Worm (Caenorhabditis elegans) whole organism, young adult: ENCODE measurements around the gene srh-34.

Source experiments
- B0035.1 ChIP-seq: sonication (generic microtip); optimal IDR thresholded peaks from 2 replicates; lab custom pipeline; 2016; ENCODE audit warnings: missing genetic modification characterization, mild to moderate bottlenecking, missing compliant biosample characterization, missing genotype, missing genetic modification reagents
- F37B4.10 ChIP-seq: fragments of 200-800 bp; sonication (Bioruptor generic); IDR thresholded peaks from 2 replicates; pipeline ENCODE4 v1.3.6; 2022; ENCODE audit warnings: missing genetic modification characterization, missing compliant biosample characterization
- Y67H2A.10 ChIP-seq: fragments of 200-800 bp; sonication (Bioruptor generic); conservative IDR thresholded peaks from 2 replicates; pipeline ENCODE4 v1.3.6; 2022; ENCODE audit warnings: missing genetic modification reagents, missing genetic modification characterization, missing compliant biosample characterization
- akir-1 ChIP-seq: fragments of 200-800 bp; sonication (Bioruptor generic); optimal IDR thresholded peaks from 2 replicates; lab custom pipeline; 2018; ENCODE audit warnings: mild to moderate bottlenecking, missing genetic modification characterization, moderate library complexity, missing compliant biosample characterization
- ama-1 ChIP-seq, 3 experiments: fragments of 150-350 bp in 1 of 3; sonication (generic microtip) in 2 of 3; optimal IDR thresholded peaks; 2 replicates each; lab custom pipeline; 2014 to 2018; ENCODE audit warnings: missing biosample characterization in 2 of 3, missing genetic modification characterization in 2 of 3, missing genetic modification reagents in 2 of 3
- madf-6 ChIP-seq: fragments of 200-800 bp; sonication (Bioruptor generic); IDR thresholded peaks from 2 replicates; pipeline ENCODE4 v1.3.6; 2022; ENCODE audit warnings: missing genetic modification reagents, missing genetic modification characterization, missing compliant biosample characterization
- snpc-1.3 ChIP-seq: sonication (generic microtip); optimal IDR thresholded peaks from 2 replicates; lab custom pipeline; 2017; ENCODE audit warnings: missing genetic modification characterization, mild to moderate bottlenecking, missing compliant biosample characterization, antibody characterized with exemption, moderate library complexity, missing genotype, missing genetic modification reagents; ENCODE audit not compliant: insufficient read depth
- ztf-3 ChIP-seq: fragments of 200-800 bp; sonication (Bioruptor generic); optimal IDR thresholded peaks from 2 replicates; lab custom pipeline; 2018; ENCODE audit warnings: mild to moderate bottlenecking, missing genetic modification characterization, missing compliant biosample characterization

DNA sequence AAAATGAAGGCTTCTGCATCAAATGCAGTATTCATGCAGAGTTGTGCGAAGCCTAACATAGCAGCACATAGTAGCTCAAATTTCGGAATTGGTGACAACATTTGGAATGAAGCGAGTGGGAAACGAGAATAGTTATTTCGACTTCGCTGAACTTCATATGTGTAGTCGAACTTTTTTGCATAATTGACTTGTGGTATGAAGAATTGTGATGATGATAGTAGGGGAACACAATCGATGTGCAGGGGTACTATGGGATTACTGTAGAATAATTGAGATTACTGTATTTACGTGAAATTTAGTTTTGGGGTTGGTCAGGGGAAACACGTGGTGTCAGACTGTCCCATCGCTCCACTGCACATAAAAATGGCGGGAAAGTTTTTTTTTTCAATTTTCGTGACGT lies 5.6 kb downstream of the srh-34 start, which contains the start of gene B0554.7:
- no peak for TF ChIP-seq ama-1 (optimal IDR thresholded peaks at IDR 0.05; lab: Kevin White, UChicago)
- TF ChIP-seq ama-1 (GFP tag; optimal IDR thresholded peaks at IDR 0.05; lab: Kevin White, UChicago), result no peak
- TF ChIP-seq madf-6 (GFP tag; lab: Robert Waterston, UW), result no peak
- TF ChIP-seq F37B4.10 (GFP tag; lab: Robert Waterston, UW), result no peak
- no peak for TF ChIP-seq snpc-1.3
- TF ChIP-seq Y67H2A.10 (GFP tag; lab: Robert Waterston, UW), result no peak
- TF ChIP-seq B0035.1 (tag; lab: Kevin White, UChicago), result no peak
- TF ChIP-seq akir-1 (GFP tag; lab: Kevin White, UChicago), result no peak
- TF ChIP-seq ztf-3 (GFP tag; lab: Kevin White, UChicago), result no peak
